Worm (Caenorhabditis elegans): ENCODE data around the gene dhs-20.

ce11 chrV:11629222-11630026 is 25.1 kb upstream of the dhs-20 start, which contains the start of gene F35B12.10:
- TF ChIP-seq ztf-4 (tag; optimal IDR thresholded peaks at IDR 0.05): no peak
- TF ChIP-seq egl-27 (tag; optimal IDR thresholded peaks at IDR 0.05): no peak

Measured in whole organism, L2 larva.